Fruit fly (Drosophila melanogaster) whole organism, embryonic: ENCODE data around the gene Csk.

Source experiments
- Adf1 ChIP-seq: fragments of 200-800 bp; sonication (Bioruptor generic); IDR thresholded peaks from 2 replicates; pipeline ENCODE4 v1.3.6; 2022; ENCODE audit warnings: missing biosample characterization, missing genetic modification characterization
- Aef1 ChIP-seq: fragments of 200-800 bp; sonication (Bioruptor generic); IDR thresholded peaks from 3 replicates; pipeline ENCODE4 v1.3.6; 2022; ENCODE audit warnings: missing biosample characterization, missing genetic modification characterization
- Awh ChIP-seq: fragments of 200-800 bp; sonication (Bioruptor generic); IDR thresholded peaks from 2 replicates; pipeline ENCODE4, ENCODE4 v1.3.6; 2022; ENCODE audit warnings: missing biosample characterization, missing genetic modification characterization
- Blimp-1 ChIP-seq: fragments of 200-800 bp; sonication (Bioruptor generic); optimal IDR thresholded peaks from 3 replicates; lab custom pipeline; 2018; ENCODE audit warnings: missing biosample characterization, missing genetic modification characterization, mild to moderate bottlenecking, moderate library complexity, missing genetic modification reagents
- CG10267 ChIP-seq: fragments of 200-800 bp; sonication (Bioruptor generic); optimal IDR thresholded peaks from 2 replicates; lab custom pipeline; 2018; ENCODE audit warnings: missing biosample characterization, mild to moderate bottlenecking, missing genetic modification characterization, moderate library complexity
- CG10979 ChIP-seq: fragments of 200-800 bp; sonication (Bioruptor generic); optimal IDR thresholded peaks from 2 replicates; lab custom pipeline; 2018; ENCODE audit warnings: missing biosample characterization, mild to moderate bottlenecking, missing genetic modification characterization, moderate library complexity
- CG13424 ChIP-seq: fragments of 200-800 bp; sonication (Bioruptor generic); optimal IDR thresholded peaks from 2 replicates; lab custom pipeline; 2019; ENCODE audit warnings: missing biosample characterization, mild to moderate bottlenecking, missing genetic modification characterization, moderate library complexity
- CG18262 ChIP-seq: fragments of 200-800 bp; optimal IDR thresholded peaks from 3 replicates; lab custom pipeline; 2019; ENCODE audit warnings: missing biosample characterization, mild to moderate bottlenecking, missing genetic modification characterization, moderate library complexity
- CG18764 ChIP-seq: fragments of 200-800 bp; sonication (Bioruptor generic); optimal IDR thresholded peaks from 3 replicates; lab custom pipeline; 2016; ENCODE audit warnings: missing biosample characterization, missing genetic modification characterization
- CG3065 ChIP-seq: fragments of 200-800 bp; sonication (Bioruptor generic); optimal IDR thresholded peaks from 2 replicates; lab custom pipeline; 2016; ENCODE audit warnings: missing biosample characterization, missing genetic modification characterization
- CG4617 ChIP-seq: fragments of 200-800 bp; sonication (Bioruptor generic); optimal IDR thresholded peaks from 3 replicates; lab custom pipeline; 2016; ENCODE audit warnings: missing biosample characterization, missing genetic modification characterization, borderline replicate concordance
- CG6854 ChIP-seq: fragments of 200-800 bp; sonication (Bioruptor generic); optimal IDR thresholded peaks from 3 replicates; lab custom pipeline; 2017; ENCODE audit warnings: missing biosample characterization, mild to moderate bottlenecking, missing genetic modification characterization
- CG7357 ChIP-seq: fragments of 200-800 bp; sonication (Bioruptor generic); IDR thresholded peaks from 3 replicates; pipeline ENCODE4 v1.3.6; 2022; ENCODE audit warnings: missing biosample characterization, missing genetic modification characterization
- CG7987 ChIP-seq: fragments of 200-800 bp; sonication (Bioruptor generic); optimal IDR thresholded peaks from 2 replicates; lab custom pipeline; 2018; ENCODE audit warnings: missing biosample characterization, mild to moderate bottlenecking, missing genetic modification characterization, moderate library complexity
- CG9215 ChIP-seq: fragments of 200-800 bp; sonication (Bioruptor generic); IDR thresholded peaks from 2 replicates; pipeline ENCODE4 v1.3.6; 2022; ENCODE audit warnings: missing biosample characterization, missing genetic modification characterization
- Deaf1 ChIP-seq: fragments of 200-800 bp; optimal IDR thresholded peaks from 3 replicates; lab custom pipeline; 2019; ENCODE audit warnings: missing biosample characterization, mild to moderate bottlenecking, missing genetic modification characterization, moderate library complexity
- Dll ChIP-seq: fragments of 200-800 bp; sonication (Bioruptor generic); IDR thresholded peaks from 4 replicates; pipeline ENCODE4 v1.3.6; 2022; ENCODE audit warnings: missing biosample characterization, missing genetic modification characterization; ENCODE audit not compliant: partially characterized antibody
- Drgx ChIP-seq: fragments of 200-800 bp; sonication (Bioruptor generic); IDR thresholded peaks from 2 replicates; pipeline ENCODE4 v1.3.6; 2022; ENCODE audit warnings: missing biosample characterization, missing genetic modification characterization
- E2f2 ChIP-seq: fragments of 200-800 bp; sonication (Bioruptor generic); IDR thresholded peaks from 2 replicates; pipeline ENCODE4 v1.3.6; 2022; ENCODE audit warnings: missing biosample characterization, missing genetic modification characterization
- Ets97D ChIP-seq: fragments of 200-800 bp; sonication (Bioruptor generic); optimal IDR thresholded peaks from 3 replicates; lab custom pipeline; 2016; ENCODE audit warnings: missing biosample characterization, missing genetic modification characterization
- GATAe ChIP-seq: fragments of 200-800 bp; sonication (Bioruptor generic); conservative IDR thresholded peaks from 2 replicates; pipeline ENCODE4 v1.3.6; 2022; ENCODE audit warnings: missing biosample characterization, missing genetic modification characterization
- Gsc ChIP-seq: fragments of 200-800 bp; sonication (Bioruptor generic); IDR thresholded peaks from 2 replicates; pipeline ENCODE4 v1.3.6; 2022; ENCODE audit warnings: missing biosample characterization, missing genetic modification characterization
- HLHmδ ChIP-seq: fragments of 200-800 bp; sonication (Bioruptor generic); optimal IDR thresholded peaks from 2 replicates; lab custom pipeline; 2018; ENCODE audit warnings: missing biosample characterization, mild to moderate bottlenecking, missing genetic modification characterization, moderate library complexity
- Hsf ChIP-seq: fragments of 200-800 bp; sonication (Bioruptor generic); optimal IDR thresholded peaks from 3 replicates; lab custom pipeline; 2016; ENCODE audit warnings: missing biosample characterization, missing genetic modification characterization
- Lhr ChIP-seq: fragments of 200-800 bp; sonication (Bioruptor generic); optimal IDR thresholded peaks from 3 replicates; lab custom pipeline; 2017; ENCODE audit warnings: mild to moderate bottlenecking, missing biosample characterization, missing genetic modification reagents, missing genetic modification characterization
- NK7.1 ChIP-seq: fragments of 200-800 bp; sonication (Bioruptor generic); optimal IDR thresholded peaks from 3 replicates; lab custom pipeline; 2016; ENCODE audit warnings: missing biosample characterization, missing genetic modification characterization
- Nf-YA ChIP-seq: fragments of 200-800 bp; sonication (Bioruptor generic); IDR thresholded peaks from 2 replicates; pipeline ENCODE4 v1.3.6; 2022; ENCODE audit warnings: missing biosample characterization, missing genetic modification characterization
- Nf-YB ChIP-seq: fragments of 200-800 bp; sonication (Bioruptor generic); optimal IDR thresholded peaks from 3 replicates; lab custom pipeline; 2019; ENCODE audit warnings: missing biosample characterization, mild to moderate bottlenecking, missing genetic modification characterization, moderate library complexity
- Ssrp ChIP-seq: fragments of 200-800 bp; sonication (Bioruptor generic); optimal IDR thresholded peaks from 2 replicates; lab custom pipeline; 2018; ENCODE audit warnings: missing biosample characterization, mild to moderate bottlenecking, missing genetic modification characterization, moderate library complexity
- Vsx1 ChIP-seq: fragments of 200-800 bp; sonication (Bioruptor generic); optimal IDR thresholded peaks from 2 replicates; lab custom pipeline; 2017; ENCODE audit warnings: missing biosample characterization, mild to moderate bottlenecking, missing genetic modification characterization, missing genetic modification reagents
- Xrp1 ChIP-seq: fragments of 200-800 bp; sonication (Bioruptor generic); IDR thresholded peaks from 2 replicates; pipeline ENCODE4 v1.3.6; 2022; ENCODE audit warnings: missing biosample characterization, missing genetic modification characterization
- abd-A ChIP-seq: fragments of 200-800 bp; sonication (Bioruptor generic); optimal IDR thresholded peaks from 3 replicates; lab custom pipeline; 2019; ENCODE audit warnings: missing biosample characterization, mild to moderate bottlenecking, missing genetic modification characterization, moderate library complexity
- al ChIP-seq: fragments of 200-800 bp; sonication (Bioruptor generic); IDR thresholded peaks from 2 replicates; pipeline ENCODE4 v1.3.6; 2022; ENCODE audit warnings: missing biosample characterization, missing genetic modification characterization
- bsh ChIP-seq, 2 experiments: fragments of 200-800 bp; sonication (Bioruptor generic); optimal IDR thresholded peaks; 2 replicates each; lab custom pipeline; 2017 to 2018; ENCODE audit warnings: mild to moderate bottlenecking in 2 of 2, missing biosample characterization in 2 of 2, missing genetic modification characterization in 2 of 2, moderate library complexity in 1 of 2
- crc ChIP-seq: fragments of 200-800 bp; sonication (Bioruptor generic); optimal IDR thresholded peaks from 2 replicates; lab custom pipeline; 2016; ENCODE audit warnings: missing biosample characterization, missing genetic modification characterization
- crp ChIP-seq, 2 experiments: fragments of 200-800 bp; sonication (Bioruptor generic); optimal IDR thresholded peaks; 2 replicates in 1 of 2; 3 replicates in 1 of 2; lab custom pipeline; 2017; ENCODE audit warnings: missing biosample characterization in 2 of 2, missing genetic modification characterization in 2 of 2, mild to moderate bottlenecking in 1 of 2, moderate library complexity in 1 of 2
- da ChIP-seq: fragments of 200-800 bp; sonication (Bioruptor generic); optimal IDR thresholded peaks from 2 replicates; lab custom pipeline; 2016; ENCODE audit warnings: missing biosample characterization, missing genetic modification characterization
- ewg ChIP-seq: fragments of 200-800 bp; sonication (Bioruptor generic); optimal IDR thresholded peaks from 3 replicates; lab custom pipeline; 2017; ENCODE audit warnings: mild to moderate bottlenecking, missing biosample characterization, missing genetic modification reagents, missing genetic modification characterization
- gce ChIP-seq: fragments of 200-800 bp; sonication (Bioruptor generic); IDR thresholded peaks from 3 replicates; pipeline ENCODE4 v1.3.6; 2022; ENCODE audit warnings: missing biosample characterization, missing genetic modification characterization
- gem ChIP-seq: fragments of 200-800 bp; sonication (Bioruptor generic); optimal IDR thresholded peaks from 2 replicates; lab custom pipeline; 2019; ENCODE audit warnings: missing biosample characterization, mild to moderate bottlenecking, missing genetic modification characterization, moderate library complexity
- grau ChIP-seq: fragments of 200-800 bp; optimal IDR thresholded peaks from 3 replicates; lab custom pipeline; 2019; ENCODE audit warnings: missing biosample characterization, mild to moderate bottlenecking, missing genetic modification characterization, moderate library complexity
- nom ChIP-seq: fragments of 200-800 bp; sonication (Bioruptor generic); optimal IDR thresholded peaks from 2 replicates; lab custom pipeline; 2017; ENCODE audit warnings: missing biosample characterization, missing genetic modification characterization, mild to moderate bottlenecking, moderate library complexity, missing genetic modification reagents
- oc ChIP-seq: fragments of 200-800 bp; sonication (Bioruptor generic); optimal IDR thresholded peaks from 2 replicates; lab custom pipeline; 2018; ENCODE audit warnings: missing biosample characterization, mild to moderate bottlenecking, missing genetic modification characterization, moderate library complexity
- odd ChIP-seq: fragments of 200-800 bp; sonication (Bioruptor generic); optimal IDR thresholded peaks from 2 replicates; lab custom pipeline; 2017; ENCODE audit warnings: missing biosample characterization, mild to moderate bottlenecking, missing genetic modification characterization
- onecut ChIP-seq: fragments of 200-800 bp; sonication (Bioruptor generic); IDR thresholded peaks from 2 replicates; pipeline ENCODE4 v1.3.6; 2022; ENCODE audit warnings: missing biosample characterization, missing genetic modification characterization
- stwl ChIP-seq: fragments of 200-800 bp; sonication (Bioruptor generic); optimal IDR thresholded peaks from 3 replicates; lab custom pipeline; 2018; ENCODE audit warnings: missing biosample characterization, mild to moderate bottlenecking, missing genetic modification characterization, moderate library complexity
- wek ChIP-seq: fragments of 200-800 bp; sonication (Bioruptor generic); optimal IDR thresholded peaks from 3 replicates; lab custom pipeline; 2018; ENCODE audit warnings: missing biosample characterization, mild to moderate bottlenecking, missing genetic modification characterization, moderate library complexity
- zfh1 ChIP-seq: fragments of 200-800 bp; sonication (Bioruptor generic); IDR thresholded peaks from 3 replicates; pipeline ENCODE4 v1.3.6; 2022; ENCODE audit warnings: missing biosample characterization, missing genetic modification characterization

Csk gene

DNA sequence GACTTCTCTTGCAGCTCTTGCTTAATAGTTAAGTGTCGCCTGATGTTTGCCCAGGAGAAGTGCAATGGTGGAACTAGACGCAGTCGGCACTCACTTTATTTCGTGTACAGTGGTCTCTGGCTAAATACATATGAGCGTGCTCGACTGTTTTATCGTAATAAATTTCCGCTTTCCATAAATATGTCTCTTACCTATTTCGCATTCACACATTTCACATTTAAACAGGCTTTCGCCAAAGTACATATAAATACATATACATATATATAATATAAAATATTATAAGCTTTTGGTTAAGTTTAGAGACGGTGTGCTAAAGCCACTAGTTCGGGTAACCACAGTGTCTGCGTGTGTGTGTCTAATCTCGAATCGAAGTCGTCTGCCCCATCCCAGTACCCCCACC is 43.8 kb downstream of the Csk start (continued):
- no peak for TF ChIP-seq Drgx (GFP tag; lab: Robert Waterston, UW)
- TF ChIP-seq Nf-YA (GFP tag; lab: Robert Waterston, UW): no peak
- no peak for TF ChIP-seq CG9215 (GFP tag; lab: Robert Waterston, UW)
- TF ChIP-seq CG18262 (tag; lab: Kevin White, UChicago): peak; percentile 13
- no peak for TF ChIP-seq CG18764
- TF ChIP-seq NK7.1 (GFP tag; lab: Kevin White, UChicago): no peak
- no peak for TF ChIP-seq CG13424 (tag; lab: Kevin White, UChicago)
- peak; percentile 11 for TF ChIP-seq Ssrp (tag; lab: Kevin White, UChicago)
- TF ChIP-seq CG7987 (GFP tag; lab: Kevin White, UChicago): no peak
- peak; percentile 73 for TF ChIP-seq grau (tag; lab: Kevin White, UChicago)
- TF ChIP-seq odd (GFP tag; lab: Kevin White, UChicago): no peak
- no peak for TF ChIP-seq Deaf1 (tag; lab: Kevin White, UChicago)
- TF ChIP-seq zfh1 (GFP tag; lab: Robert Waterston, UW): no peak
- TF ChIP-seq Vsx1 (GFP tag; lab: Kevin White, UChicago): no peak
- peak; percentile 24 for TF ChIP-seq gem (tag; lab: Kevin White, UChicago)
- TF ChIP-seq Gsc (GFP tag; lab: Robert Waterston, UW): no peak
- TF ChIP-seq CG10979 (tag; lab: Kevin White, UChicago): no peak
- TF ChIP-seq GATAe (GFP tag; lab: Robert Waterston, UW): no peak
- no peak for TF ChIP-seq Lhr
- TF ChIP-seq bsh (GFP tag; optimal IDR thresholded peaks at IDR 0.05; lab: Kevin White, UChicago): peak in 1 of 2 experiments; percentile 20
- TF ChIP-seq CG3065: no peak
- no peak for TF ChIP-seq CG4617 (GFP tag; lab: Kevin White, UChicago)
- no peak for TF ChIP-seq al (GFP tag; lab: Robert Waterston, UW)
- TF ChIP-seq CG10267 (tag; lab: Kevin White, UChicago): no peak
- no peak for TF ChIP-seq Ets97D (GFP tag; lab: Kevin White, UChicago)
- no peak for TF ChIP-seq Aef1 (GFP tag; lab: Robert Waterston, UW)
- no peak for TF ChIP-seq abd-A (tag; lab: Kevin White, UChicago)

DNA sequence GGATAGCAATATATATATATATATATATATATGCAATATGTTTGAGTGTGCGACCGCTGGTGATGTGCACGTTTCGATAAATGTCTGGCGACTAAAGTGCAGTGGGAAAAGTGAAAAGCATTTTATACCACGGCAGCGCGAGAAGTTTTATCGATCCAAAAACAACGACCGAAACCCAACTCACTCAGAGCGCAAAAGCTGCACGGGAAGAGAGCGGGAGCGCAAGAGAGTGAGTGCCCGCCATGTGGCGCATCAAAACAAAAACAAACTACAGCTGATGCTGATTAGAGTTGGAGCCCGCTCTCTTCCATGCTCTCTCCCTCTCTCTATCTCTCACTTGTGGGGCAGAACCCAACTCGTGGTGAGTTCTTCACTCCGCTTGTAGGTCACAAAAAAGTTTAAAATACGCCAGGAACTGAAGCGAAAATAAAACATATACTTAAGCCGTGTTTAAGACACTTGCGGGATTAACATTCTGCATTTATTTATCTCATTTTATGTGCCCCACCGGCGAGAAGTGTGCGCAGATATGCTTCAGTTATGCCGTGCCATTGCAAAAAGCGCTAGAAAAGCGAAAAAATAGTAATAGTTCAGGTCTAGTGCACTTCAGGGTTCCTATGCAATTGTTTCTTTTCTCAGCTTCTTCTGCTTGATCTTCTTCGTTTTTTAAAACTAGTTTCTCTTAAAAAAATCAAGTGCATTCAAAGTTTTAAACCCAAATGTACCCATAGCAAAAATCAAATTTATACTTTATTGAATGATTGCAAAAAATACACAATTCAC is 45.7 kb downstream of the Csk start:
- peak; percentile 29 for TF ChIP-seq Blimp-1 (GFP tag; lab: Kevin White, UChicago)
- 0 out of 2 replicates have a peak, but pooled peaks have one; percentile 26 for TF ChIP-seq Awh (GFP tag; lab: Robert Waterston, UW)
- peak in 1 of 2 experiments; percentile 53 for TF ChIP-seq crp (GFP tag; optimal IDR thresholded peaks at IDR 0.05; lab: Kevin White, UChicago)
- peak; percentile 80 for TF ChIP-seq nom (GFP tag; lab: Kevin White, UChicago)
- no peak for TF ChIP-seq crc (GFP tag; lab: Kevin White, UChicago)
- TF ChIP-seq HLHmδ: peak; percentile 37
- peak; percentile 17; the same call in 1 of the 2 replicates for TF ChIP-seq E2f2
- TF ChIP-seq Hsf (GFP tag; lab: Kevin White, UChicago): no peak
- TF ChIP-seq Xrp1 (GFP tag; lab: Robert Waterston, UW): peak; percentile 9; the same call in 1 of the 2 replicates
- peak; percentile 98 for TF ChIP-seq onecut (GFP tag; lab: Robert Waterston, UW)
- peak; percentile 32 for TF ChIP-seq ewg
- peak; percentile 95 for TF ChIP-seq stwl (tag; lab: Kevin White, UChicago)
- TF ChIP-seq da: no peak
- TF ChIP-seq CG6854: peak; percentile 54
- TF ChIP-seq CG7357 (GFP tag; lab: Robert Waterston, UW): peak; percentile 30; the same call in 1 of the 3 replicates
- peak; percentile 31 for TF ChIP-seq wek (GFP tag; lab: Kevin White, UChicago)
- TF ChIP-seq Nf-YB (GFP tag; lab: Kevin White, UChicago): no peak
- peak; percentile 49; the same call in 1 of the 3 replicates for TF ChIP-seq gce (GFP tag; lab: Robert Waterston, UW)
- TF ChIP-seq Dll (GFP tag; lab: Robert Waterston, UW): peak; percentile 77
- TF ChIP-seq Aef1 (GFP tag; lab: Robert Waterston, UW): peak; percentile 33; the same call in 1 of the 3 replicates
- TF ChIP-seq oc: peak; percentile 34
- no peak for TF ChIP-seq Adf1 (GFP tag; lab: Robert Waterston, UW)
